Worm (Caenorhabditis elegans): Measurements from ENCODE around the gene C49H3.12.

ce11 chrIV:7958092-7958491, 31.0 kb upstream of the C49H3.12 start:
- TF ChIP-seq nhr-28 (tag; optimal IDR thresholded peaks at IDR 0.05) (no peak), egl-27 (tag; optimal IDR thresholded peaks at IDR 0.05) (no peak), sea-2 (GFP tag; optimal IDR thresholded peaks at IDR 0.05) (no peak), nhr-76 (tag; optimal IDR thresholded peaks at IDR 0.05) (no peak), nhr-23 (tag; optimal IDR thresholded peaks at IDR 0.05) (no peak)

All from whole organism, L3 larva.